Worm (Caenorhabditis elegans) whole organism, late embryonic: ENCODE measurements around the gene F59E11.5.

Experiments used
- C08G9.2 ChIP-seq: sonication (generic microtip); optimal IDR thresholded peaks from 2 replicates; lab custom pipeline; 2016; ENCODE audit warnings: mild to moderate bottlenecking, missing genetic modification characterization, moderate library complexity, missing compliant biosample characterization
- K02D7.2 ChIP-seq: sonication (generic microtip); optimal IDR thresholded peaks from 2 replicates; lab custom pipeline; 2017; ENCODE audit warnings: mild to moderate bottlenecking, missing genetic modification characterization, missing compliant biosample characterization
- K09A11.1 ChIP-seq: sonication (generic microtip); optimal IDR thresholded peaks from 2 replicates; lab custom pipeline; 2017; ENCODE audit warnings: antibody characterized with exemption, mild to moderate bottlenecking, missing genetic modification characterization, missing compliant biosample characterization; ENCODE audit not compliant: insufficient read depth
- ahr-1 ChIP-seq: sonication (generic microtip); optimal IDR thresholded peaks from 2 replicates; lab custom pipeline; 2016; ENCODE audit warnings: missing genetic modification characterization, missing compliant biosample characterization
- ama-1 ChIP-seq: fragments of 150-350 bp; optimal IDR thresholded peaks from 2 replicates; lab custom pipeline; 2014
- ceh-22 ChIP-seq: sonication (generic microtip); optimal IDR thresholded peaks from 2 replicates; lab custom pipeline; 2017; ENCODE audit warnings: missing biosample characterization, missing genetic modification characterization
- ceh-48 ChIP-seq: sonication (generic microtip); optimal IDR thresholded peaks from 2 replicates; lab custom pipeline; 2016; ENCODE audit warnings: missing genetic modification characterization, inconsistent platforms, missing compliant biosample characterization
- lin-11 ChIP-seq: fragments of 200-800 bp; sonication (Bioruptor generic); optimal IDR thresholded peaks from 2 replicates; lab custom pipeline; 2018; ENCODE audit warnings: mild to moderate bottlenecking, missing genetic modification characterization, missing compliant biosample characterization
- nhr-11 ChIP-seq: fragments of 150-350 bp; optimal IDR thresholded peaks from 2 replicates; lab custom pipeline; 2014; ENCODE audit warnings: missing biosample characterization, missing genetic modification characterization
- pha-2 ChIP-seq: sonication (generic microtip); optimal IDR thresholded peaks from 2 replicates; lab custom pipeline; 2017; ENCODE audit warnings: mild to moderate bottlenecking, missing genetic modification characterization, missing compliant biosample characterization

- TF ChIP-seq lin-11 (tag; lab: Kevin White, UChicago) (no peak), K02D7.2 (no peak), K09A11.1 (tag; lab: Kevin White, UChicago) (no peak), C08G9.2 (tag; lab: Kevin White, UChicago) (no peak), ama-1 (lab: Kevin White, UChicago) (no peak), nhr-11 (tag; lab: Kevin White, UChicago) (no peak), pha-2 (no peak), ahr-1 (tag; lab: Kevin White, UChicago) (no peak), ceh-48 (tag; lab: Kevin White, UChicago) (no peak), ceh-22 (tag; lab: Kevin White, UChicago) (no peak)
These were observed 18.9 kb downstream of the F59E11.5 start, which contains the start of gene srh-201 for ce11 chrV:9013765-9014164.
